Worm (Caenorhabditis elegans): ENCODE measurements around the gene dhs-15.

ce11 chrV:2799172-2799869 lies 29.7 kb upstream of the dhs-15 start:
- TF ChIP-seq ama-1 (optimal IDR thresholded peaks at IDR 0.05) (no peak), hmg-4 (GFP tag; optimal IDR thresholded peaks at IDR 0.05) (no peak), tra-4 (tag; optimal IDR thresholded peaks at IDR 0.05) (no peak), aly-1 (tag; optimal IDR thresholded peaks at IDR 0.05) (no peak), pes-1 (GFP tag; IDR thresholded peaks at IDR 0.05) (no peak), tbx-37 (GFP tag; conservative IDR thresholded peaks at IDR 0.05) (no peak), ceh-13 (GFP tag; optimal IDR thresholded peaks at IDR 0.05) (no peak)

Measured in whole organism, early embryonic.